Fruit fly (Drosophila melanogaster) whole organism, embryonic: Measurements from ENCODE around the gene stol.

ENCODE experiments used
- Adf1 ChIP-seq: fragments of 200-800 bp; sonication (Bioruptor generic); IDR thresholded peaks from 2 replicates; pipeline ENCODE4 v1.3.6; 2022; ENCODE audit warnings: missing biosample characterization, missing genetic modification characterization
- CG16813 ChIP-seq: fragments of 200-800 bp; sonication (Bioruptor generic); IDR thresholded peaks from 3 replicates; pipeline ENCODE4 v1.3.6; 2022; ENCODE audit warnings: missing biosample characterization, missing genetic modification characterization; ENCODE audit not compliant: partially characterized antibody
- CG4282 ChIP-seq: fragments of 200-800 bp; sonication (Bioruptor generic); optimal IDR thresholded peaks from 2 replicates; lab custom pipeline; 2016; ENCODE audit warnings: missing biosample characterization, missing genetic modification characterization
- ERR ChIP-seq: fragments of 200-800 bp; sonication (Bioruptor generic); optimal IDR thresholded peaks from 2 replicates; lab custom pipeline; 2016; ENCODE audit warnings: missing biosample characterization, missing genetic modification characterization
- HLH4C ChIP-seq: fragments of 200-800 bp; sonication (Bioruptor generic); IDR thresholded peaks from 3 replicates; pipeline ENCODE4 v1.3.6; 2022; ENCODE audit warnings: missing biosample characterization, missing genetic modification characterization; ENCODE audit not compliant: partially characterized antibody
- Side ChIP-seq: fragments of 200-800 bp; sonication (Bioruptor generic); optimal IDR thresholded peaks from 2 replicates; lab custom pipeline; 2016; ENCODE audit warnings: missing biosample characterization, missing genetic modification characterization
- Stat92E ChIP-seq, 3 experiments: fragments of >200 bp in 2 of 3; fragments of 200-800 bp in 1 of 3; sonication (Bioruptor generic) in 1 of 3; optimal IDR thresholded peaks; 2 replicates each; lab custom pipeline; 2017 to 2019; ENCODE audit warnings: missing biosample characterization in 3 of 3, missing genetic modification characterization in 3 of 3, mild to moderate bottlenecking in 1 of 3, moderate library complexity in 1 of 3
- bsh ChIP-seq, 2 experiments: fragments of 200-800 bp; sonication (Bioruptor generic); optimal IDR thresholded peaks; 2 replicates each; lab custom pipeline; 2017 to 2018; ENCODE audit warnings: mild to moderate bottlenecking in 2 of 2, missing biosample characterization in 2 of 2, missing genetic modification characterization in 2 of 2, moderate library complexity in 1 of 2
- cwo ChIP-seq: fragments of 200-800 bp; sonication (Bioruptor generic); optimal IDR thresholded peaks from 3 replicates; lab custom pipeline; 2017; ENCODE audit warnings: missing biosample characterization, missing genetic modification characterization, mild to moderate bottlenecking, moderate library complexity, missing genetic modification reagents
- nerfin-2 ChIP-seq: fragments of 200-800 bp; sonication (Bioruptor generic); IDR thresholded peaks from 2 replicates; pipeline ENCODE4 v1.3.6; 2022; ENCODE audit warnings: missing biosample characterization, missing genetic modification characterization; ENCODE audit not compliant: partially characterized antibody
- scrt ChIP-seq: fragments of 200-800 bp; sonication (Bioruptor generic); optimal IDR thresholded peaks from 2 replicates; lab custom pipeline; 2018; ENCODE audit warnings: missing biosample characterization, mild to moderate bottlenecking, missing genetic modification characterization, moderate library complexity

dm6 chr2L:15735918-15736317 lies 17.8 kb upstream of the stol start:
- TF ChIP-seq cwo (GFP tag; lab: Kevin White, UChicago) (no peak), scrt (GFP tag; lab: Kevin White, UChicago) (no peak), CG4282 (GFP tag; lab: Kevin White, UChicago) (no peak), nerfin-2 (GFP tag; lab: Robert Waterston, UW) (no peak), ERR (GFP tag; lab: Kevin White, UChicago) (no peak), CG16813 (GFP tag; lab: Robert Waterston, UW) (no peak), bsh (GFP tag; optimal IDR thresholded peaks at IDR 0.05; lab: Kevin White, UChicago) (no peak), HLH4C (GFP tag; lab: Robert Waterston, UW) (no peak), Stat92E (GFP tag; optimal IDR thresholded peaks at IDR 0.05; lab: Kevin White, UChicago) (no peak), Side (no peak), Adf1 (no peak)
